Worm (Caenorhabditis elegans) whole organism, L3 larva: ENCODE data around the gene Y38E10A.3.

Source experiments
- elt-2 ChIP-seq: sonication (generic microtip); optimal IDR thresholded peaks from 2 replicates; lab custom pipeline; 2016; ENCODE audit warnings: missing genetic modification reagents, mild to moderate bottlenecking, missing genetic modification characterization, missing compliant biosample characterization
- elt-3 ChIP-seq, 3 experiments: fragments of 150-350 bp in 1 of 3; sonication (generic microtip) in 2 of 3; optimal IDR thresholded peaks; 2 replicates in 2 of 3; 4 replicates in 1 of 3; lab custom pipeline; 2014 to 2017; ENCODE audit warnings: missing biosample characterization in 3 of 3, missing genetic modification characterization in 3 of 3
- fos-1 ChIP-seq: fragments of 150-350 bp; optimal IDR thresholded peaks from 2 replicates; lab custom pipeline; 2014; ENCODE audit warnings: missing biosample characterization, missing genetic modification characterization
- lin-15B ChIP-seq: fragments of 150-350 bp; optimal IDR thresholded peaks from 2 replicates; lab custom pipeline; 2014; ENCODE audit warnings: missing biosample characterization, missing genetic modification characterization
- nhr-11 ChIP-seq: fragments of 150-350 bp; optimal IDR thresholded peaks from 2 replicates; lab custom pipeline; 2014; ENCODE audit warnings: missing biosample characterization, missing genetic modification characterization
- nhr-12 ChIP-seq: fragments of 150-350 bp; optimal IDR thresholded peaks from 2 replicates; lab custom pipeline; 2014; ENCODE audit warnings: missing biosample characterization, missing genetic modification characterization
- nhr-43 ChIP-seq: sonication (generic microtip); optimal IDR thresholded peaks from 2 replicates; lab custom pipeline; 2016; ENCODE audit warnings: mild to moderate bottlenecking, missing genetic modification characterization, missing compliant biosample characterization; ENCODE audit not compliant: poor library complexity, severe bottlenecking
- nhr-76 ChIP-seq: fragments of 150-350 bp; sonication (generic microtip); optimal IDR thresholded peaks from 5 replicates; lab custom pipeline; 2014; ENCODE audit warnings: missing biosample characterization, missing genetic modification characterization
- nhr-77 ChIP-seq: fragments of 150-350 bp; optimal IDR thresholded peaks from 2 replicates; lab custom pipeline; 2014; ENCODE audit warnings: missing biosample characterization, missing genetic modification characterization
- pha-4 ChIP-seq: fragments of 150-350 bp; optimal IDR thresholded peaks from 2 replicates; lab custom pipeline; 2014; ENCODE audit warnings: missing biosample characterization, missing genetic modification reagents, missing genetic modification characterization
- skn-1 ChIP-seq: fragments of 150-350 bp; optimal IDR thresholded peaks from 2 replicates; lab custom pipeline; 2014; ENCODE audit warnings: missing biosample characterization, missing genetic modification characterization
- snpc-4 ChIP-seq: fragments of 150-350 bp; optimal IDR thresholded peaks from 2 replicates; lab custom pipeline; 2014; ENCODE audit warnings: missing biosample characterization, missing genetic modification characterization
- tbx-2 ChIP-seq: sonication (generic microtip); optimal IDR thresholded peaks from 2 replicates; lab custom pipeline; 2016; ENCODE audit warnings: mild to moderate bottlenecking, missing genetic modification characterization, missing compliant biosample characterization
- unc-39 ChIP-seq: sonication (generic microtip); optimal IDR thresholded peaks from 4 replicates; lab custom pipeline; 2017; ENCODE audit warnings: missing biosample characterization, missing genetic modification characterization

- TF ChIP-seq tbx-2 (tag; lab: Kevin White, UChicago) (no peak), snpc-4 (no peak), nhr-76 (no peak), pha-4 (tag; lab: Kevin White, UChicago) (no peak), lin-15B (no peak), skn-1 (no peak), elt-3 (tag; optimal IDR thresholded peaks at IDR 0.05; lab: Kevin White, UChicago) (no peak), nhr-77 (tag; lab: Kevin White, UChicago) (no peak), nhr-11 (tag; lab: Kevin White, UChicago) (no peak), nhr-43 (tag; lab: Kevin White, UChicago) (no peak), nhr-12 (tag; lab: Kevin White, UChicago) (no peak), elt-2 (no peak), fos-1 (no peak), unc-39 (tag; lab: Kevin White, UChicago) (no peak)
Measured at ce11 chrII:12530958-12531357, 43.6 kb downstream of the Y38E10A.3 start, which contains the start of gene srx-120.
